Worm (Caenorhabditis elegans) whole organism, late embryonic: ENCODE measurements around the gene F10E7.1.
A peak's percentile ranks its signal among the peaks of the same experiment; 100 is the strongest.

Source experiments
- C08G9.2 ChIP-seq: sonication (generic microtip); optimal IDR thresholded peaks from 2 replicates; lab custom pipeline; 2016; ENCODE audit warnings: mild to moderate bottlenecking, missing genetic modification characterization, moderate library complexity, missing compliant biosample characterization
- ceh-2 ChIP-seq: sonication (generic microtip); optimal IDR thresholded peaks from 2 replicates; lab custom pipeline; 2016; ENCODE audit warnings: missing genotype, missing genetic modification characterization, missing compliant biosample characterization
- ceh-30 ChIP-seq: fragments of 150-350 bp; optimal IDR thresholded peaks from 2 replicates; lab custom pipeline; 2014; ENCODE audit warnings: missing biosample characterization, missing genetic modification characterization
- ceh-9 ChIP-seq: sonication (generic microtip); optimal IDR thresholded peaks from 2 replicates; lab custom pipeline; 2016; ENCODE audit warnings: mild to moderate bottlenecking, missing genetic modification characterization, inconsistent platforms, missing compliant biosample characterization
- elt-4 ChIP-seq: sonication (generic microtip); optimal IDR thresholded peaks from 2 replicates; lab custom pipeline; 2016; ENCODE audit warnings: missing genetic modification characterization, missing compliant biosample characterization
- eyg-1 ChIP-seq: sonication (generic microtip); optimal IDR thresholded peaks from 2 replicates; lab custom pipeline; 2016; ENCODE audit warnings: missing genotype, missing genetic modification characterization, missing compliant biosample characterization
- hlh-8 ChIP-seq: sonication (generic microtip); optimal IDR thresholded peaks from 2 replicates; lab custom pipeline; 2016; ENCODE audit warnings: missing genotype, missing genetic modification characterization, missing compliant biosample characterization
- lin-11 ChIP-seq: fragments of 200-800 bp; sonication (Bioruptor generic); optimal IDR thresholded peaks from 2 replicates; lab custom pipeline; 2018; ENCODE audit warnings: mild to moderate bottlenecking, missing genetic modification characterization, missing compliant biosample characterization
- odd-2 ChIP-seq: sonication (generic microtip); optimal IDR thresholded peaks from 2 replicates; lab custom pipeline; 2017; ENCODE audit warnings: antibody characterized with exemption, mild to moderate bottlenecking, missing genetic modification characterization, missing compliant biosample characterization
- pax-1 ChIP-seq: fragments of 150-350 bp; optimal IDR thresholded peaks from 2 replicates; lab custom pipeline; 2014; ENCODE audit warnings: missing biosample characterization, missing genetic modification characterization
- sox-4 ChIP-seq: sonication (generic microtip); optimal IDR thresholded peaks from 2 replicates; lab custom pipeline; 2017; ENCODE audit warnings: mild to moderate bottlenecking, missing genetic modification characterization, inconsistent platforms, missing compliant biosample characterization
- tbx-2 ChIP-seq: sonication (generic microtip); optimal IDR thresholded peaks from 2 replicates; lab custom pipeline; 2016; ENCODE audit warnings: missing genetic modification characterization, missing compliant biosample characterization
- ttx-3 ChIP-seq: sonication (generic microtip); optimal IDR thresholded peaks from 2 replicates; lab custom pipeline; 2016; ENCODE audit warnings: missing genetic modification reagents, missing genetic modification characterization, missing compliant biosample characterization
- unc-42 ChIP-seq: sonication (generic microtip); optimal IDR thresholded peaks from 2 replicates; lab custom pipeline; 2016; ENCODE audit warnings: missing genotype, missing genetic modification characterization, missing compliant biosample characterization
- ztf-16 ChIP-seq: sonication (generic microtip); optimal IDR thresholded peaks from 2 replicates; lab custom pipeline; 2017; ENCODE audit warnings: missing genetic modification characterization, missing compliant biosample characterization

Gene F10E7.1

ce11 chrII:7171305-7171998, 44.9 kb downstream of the F10E7.1 start, which contains the start of gene dyf-13:
TSS of gene dyf-13 (minus strand) at chrII:7171355.
- TF ChIP-seq ztf-16 (tag; lab: Kevin White, UChicago) (no peak), sox-4 (tag; lab: Kevin White, UChicago) (no peak), ceh-2 (tag; lab: Kevin White, UChicago) (no peak), ceh-9 (tag; lab: Kevin White, UChicago) (no peak), lin-11 (tag; lab: Kevin White, UChicago) (no peak), elt-4 (tag; lab: Kevin White, UChicago) (no peak), tbx-2 (no peak), eyg-1 (no peak), ttx-3 (tag; lab: Kevin White, UChicago) (no peak), ceh-30 (tag; lab: Kevin White, UChicago) (no peak), C08G9.2 (tag; lab: Kevin White, UChicago) (no peak)

ce11 chrII:7174843-7175242, 48.3 kb downstream of the F10E7.1 start, which contains the start of gene glc-4:
TSS of gene glc-4 (minus strand) at chrII:7174943.
- no peak for TF ChIP-seq hlh-8 (tag; lab: Kevin White, UChicago)

ce11 chrII:7176108-7176507, 49.6 kb downstream of the F10E7.1 start:
- TF ChIP-seq unc-42 (tag; lab: Kevin White, UChicago) (peak; percentile 80), pax-1 (tag; lab: Kevin White, UChicago) (no peak), odd-2 (tag; lab: Kevin White, UChicago) (no peak)
